Fruit fly (Drosophila melanogaster): ENCODE results near the gene GATAe.
A peak's percentile ranks its signal among the peaks of the same experiment; 100 is the strongest.

Gene GATAe

DNA sequence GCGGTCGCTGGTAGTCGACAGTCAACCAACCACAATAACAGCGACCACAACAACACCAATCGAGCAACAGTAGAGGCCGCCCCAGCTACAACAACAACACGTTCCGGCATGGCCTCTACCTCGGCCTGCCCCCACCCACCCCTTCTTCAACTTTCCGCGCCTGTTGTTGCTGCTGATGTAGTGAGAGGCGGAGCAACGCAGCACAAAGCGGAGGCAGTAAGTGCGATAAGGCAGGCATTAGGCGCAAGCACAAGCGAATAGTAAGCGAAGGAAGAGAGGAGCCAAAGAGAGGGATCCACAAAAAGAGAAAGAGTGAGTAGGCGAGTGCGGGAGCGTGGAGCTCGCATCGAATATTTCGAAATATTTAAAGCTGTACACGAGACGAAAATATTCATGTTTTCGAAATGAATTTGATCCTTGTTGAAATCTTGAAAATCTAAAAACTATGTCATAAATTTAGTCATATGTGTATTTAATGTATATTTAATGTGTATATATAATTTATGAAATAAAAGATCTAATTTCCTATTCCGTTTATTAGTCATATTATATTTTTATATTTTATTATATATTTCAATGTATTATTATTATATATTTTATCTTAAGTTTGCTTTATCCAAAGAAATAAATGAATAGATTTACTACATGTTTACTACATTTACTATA lies 15.6 kb upstream of the GATAe start (continued):
- TF ChIP-seq jing (GFP tag; optimal IDR thresholded peaks at IDR 0.05) (no peak), nmo (GFP tag; optimal IDR thresholded peaks at IDR 0.05) (peak; percentile 12), CG4282 (GFP tag; optimal IDR thresholded peaks at IDR 0.05) (no peak), prd (optimal IDR thresholded peaks at IDR 0.05) (no peak), prd (GFP tag; IDR thresholded peaks at IDR 0.05) (no peak), ind (GFP tag; optimal IDR thresholded peaks at IDR 0.05) (no peak), so (GFP tag; IDR thresholded peaks at IDR 0.05) (no peak), crc (GFP tag; optimal IDR thresholded peaks at IDR 0.05) (no peak), CG17385 (GFP tag; optimal IDR thresholded peaks at IDR 0.05) (no peak), sqz (GFP tag; optimal IDR thresholded peaks at IDR 0.05) (no peak), ftz-f1 (GFP tag; optimal IDR thresholded peaks at IDR 0.05) (peak; percentile 93), sc (optimal IDR thresholded peaks at IDR 0.05) (no peak), sc (GFP tag; optimal IDR thresholded peaks at IDR 0.05) (no peak), slbo (GFP tag; IDR thresholded peaks at IDR 0.05) (no peak), CG7271 (tag; optimal IDR thresholded peaks at IDR 0.05) (no peak), CG3726 (GFP tag; IDR thresholded peaks at IDR 0.05) (no peak), CG14014 (GFP tag; IDR thresholded peaks at IDR 0.05) (peak; percentile 26; the same call in 1 of the 2 replicates), hb (GFP tag; IDR thresholded peaks at IDR 0.05; ENCODE audit: partially characterized antibody) (no peak), CG4404 (GFP tag; IDR thresholded peaks at IDR 0.05) (no peak), Dref (GFP tag; IDR thresholded peaks at IDR 0.05) (0 out of 2 replicates have a peak, but pooled peaks have one; percentile 15), BtbVII (GFP tag; optimal IDR thresholded peaks at IDR 0.05) (no peak), cas (GFP tag; IDR thresholded peaks at IDR 0.05) (no peak), zen2 (GFP tag; IDR thresholded peaks at IDR 0.05; ENCODE audit: partially characterized antibody) (peak; percentile 69; the same call in 2 of the 3 replicates), CG7745 (tag; optimal IDR thresholded peaks at IDR 0.05) (no peak), lbe (GFP tag; optimal IDR thresholded peaks at IDR 0.05) (peak; percentile 23), Neu2 (GFP tag; optimal IDR thresholded peaks at IDR 0.05; ENCODE audit: borderline replicate concordance) (no peak), CG7987 (GFP tag; optimal IDR thresholded peaks at IDR 0.05) (peak; percentile 50), CG12104 (GFP tag; optimal IDR thresholded peaks at IDR 0.05) (no peak), vfl (GFP tag; optimal IDR thresholded peaks at IDR 0.05) (no peak), CG42726 (GFP tag; IDR thresholded peaks at IDR 0.05; ENCODE audit: partially characterized antibody) (0 out of 2 replicates have a peak, but pooled peaks have one; percentile 35), slou (GFP tag; optimal IDR thresholded peaks at IDR 0.05) (no peak), CG2116 (GFP tag; optimal IDR thresholded peaks at IDR 0.05) (no peak), grn (GFP tag; optimal IDR thresholded peaks at IDR 0.05) (no peak), CG6683 (GFP tag; optimal IDR thresholded peaks at IDR 0.05) (no peak), CG31441 (GFP tag; IDR thresholded peaks at IDR 0.05) (peak; percentile 32; the same call in 1 of the 2 replicates), CG1647 (GFP tag; optimal IDR thresholded peaks at IDR 0.05) (no peak), NFAT (GFP tag; IDR thresholded peaks at IDR 0.05) (no peak), nerfin-2 (GFP tag; IDR thresholded peaks at IDR 0.05; ENCODE audit: partially characterized antibody) (peak; percentile 51), NC2β (GFP tag; optimal IDR thresholded peaks at IDR 0.05) (no peak), ac (GFP tag; optimal IDR thresholded peaks at IDR 0.05) (no peak), chm (GFP tag; IDR thresholded peaks at IDR 0.05) (peak; percentile 40; the same call in 1 of the 2 replicates), knrl (GFP tag; IDR thresholded peaks at IDR 0.05; ENCODE audit: partially characterized antibody) (no peak), CG7963 (GFP tag; IDR thresholded peaks at IDR 0.05; ENCODE audit: partially characterized antibody) (no peak), TFAM (GFP tag; optimal IDR thresholded peaks at IDR 0.05) (no peak), CG30403 (GFP tag; optimal IDR thresholded peaks at IDR 0.05) (no peak), gcm2 (GFP tag; optimal IDR thresholded peaks at IDR 0.05) (no peak), Rfx (GFP tag; IDR thresholded peaks at IDR 0.05) (peak; percentile 44), Hsf (GFP tag; optimal IDR thresholded peaks at IDR 0.05) (no peak), wek (GFP tag; optimal IDR thresholded peaks at IDR 0.05) (no peak), Mad (GFP tag; optimal IDR thresholded peaks at IDR 0.05) (no peak), Bdp1 (GFP tag; optimal IDR thresholded peaks at IDR 0.05) (no peak)

Data from whole organism, embryonic.